Fruit fly (Drosophila melanogaster) whole organism, embryonic: ENCODE results near the gene BBIP1.

Experiments used
- Adf1 ChIP-seq: fragments of 200-800 bp; sonication (Bioruptor generic); IDR thresholded peaks from 2 replicates; pipeline ENCODE4 v1.3.6; 2022; ENCODE audit warnings: missing biosample characterization, missing genetic modification characterization
- Antp ChIP-seq: fragments of 200-800 bp; sonication (Bioruptor generic); optimal IDR thresholded peaks from 3 replicates; lab custom pipeline; 2016; ENCODE audit warnings: missing biosample characterization, missing genetic modification characterization
- Atf-2 ChIP-seq: fragments of 200-800 bp; sonication (Bioruptor generic); optimal IDR thresholded peaks from 2 replicates; lab custom pipeline; 2016; ENCODE audit warnings: missing biosample characterization, missing genetic modification characterization
- B-H1 ChIP-seq: fragments of 200-800 bp; sonication (Bioruptor generic); IDR thresholded peaks from 3 replicates; pipeline ENCODE4 v1.3.6; 2022; ENCODE audit warnings: missing biosample characterization, missing genetic modification characterization
- CG10321 ChIP-seq: fragments of 200-800 bp; sonication (Bioruptor generic); IDR thresholded peaks from 2 replicates; pipeline ENCODE4 v1.3.6; 2022; ENCODE audit warnings: missing biosample characterization, missing genetic modification characterization
- CG11093 ChIP-seq: fragments of 200-800 bp; sonication (Bioruptor generic); IDR thresholded peaks from 3 replicates; pipeline ENCODE4 v1.3.6; 2022; ENCODE audit warnings: missing biosample characterization, missing genetic modification characterization
- CG12391 ChIP-seq: fragments of 200-800 bp; sonication (Bioruptor generic); optimal IDR thresholded peaks from 3 replicates; lab custom pipeline; 2018; ENCODE audit warnings: missing biosample characterization, mild to moderate bottlenecking, missing genetic modification characterization, moderate library complexity
- CG12744 ChIP-seq: fragments of 200-800 bp; sonication (Bioruptor generic); optimal IDR thresholded peaks from 2 replicates; lab custom pipeline; 2016; ENCODE audit warnings: missing biosample characterization, missing genetic modification characterization
- CG1529 ChIP-seq: fragments of 200-800 bp; sonication (Bioruptor generic); optimal IDR thresholded peaks from 3 replicates; lab custom pipeline; 2018; ENCODE audit warnings: missing biosample characterization, missing genetic modification characterization
- CG16815 ChIP-seq: fragments of 200-800 bp; sonication (Bioruptor generic); optimal IDR thresholded peaks from 3 replicates; lab custom pipeline; 2017; ENCODE audit warnings: missing biosample characterization, mild to moderate bottlenecking, missing genetic modification characterization
- CG17359 ChIP-seq: fragments of 200-800 bp; sonication (Bioruptor generic); optimal IDR thresholded peaks from 3 replicates; lab custom pipeline; 2018; ENCODE audit warnings: missing biosample characterization, mild to moderate bottlenecking, missing genetic modification characterization, moderate library complexity
- CG17361 ChIP-seq: fragments of 200-800 bp; sonication (Bioruptor generic); IDR thresholded peaks from 3 replicates; pipeline ENCODE4 v1.3.6; 2022; ENCODE audit warnings: missing biosample characterization, missing genetic modification characterization
- CG18476 ChIP-seq: fragments of 200-800 bp; sonication (Bioruptor generic); optimal IDR thresholded peaks from 2 replicates; lab custom pipeline; 2016; ENCODE audit warnings: missing biosample characterization, mild to moderate bottlenecking, missing genetic modification characterization
- CG2875 ChIP-seq: fragments of 200-800 bp; sonication (Bioruptor generic); optimal IDR thresholded peaks from 2 replicates; lab custom pipeline; 2017; ENCODE audit warnings: missing biosample characterization, mild to moderate bottlenecking, missing genetic modification characterization, missing genetic modification reagents
- CG31365 ChIP-seq: fragments of 200-800 bp; sonication (Bioruptor generic); optimal IDR thresholded peaks from 2 replicates; lab custom pipeline; 2018; ENCODE audit warnings: missing biosample characterization, mild to moderate bottlenecking, missing genetic modification characterization
- CG33213 ChIP-seq: fragments of 200-800 bp; sonication (Bioruptor generic); optimal IDR thresholded peaks from 3 replicates; lab custom pipeline; 2016; ENCODE audit warnings: missing biosample characterization, missing genetic modification characterization
- CG33557 ChIP-seq: fragments of 200-800 bp; sonication (Bioruptor generic); optimal IDR thresholded peaks from 2 replicates; lab custom pipeline; 2019; ENCODE audit warnings: missing biosample characterization, mild to moderate bottlenecking, missing genetic modification characterization, moderate library complexity
- CG3407 ChIP-seq: fragments of 200-800 bp; sonication (Bioruptor generic); optimal IDR thresholded peaks from 2 replicates; lab custom pipeline; 2018; ENCODE audit warnings: missing biosample characterization, mild to moderate bottlenecking, missing genetic modification characterization
- CG34376 ChIP-seq: fragments of 200-800 bp; sonication (Bioruptor generic); optimal IDR thresholded peaks from 2 replicates; lab custom pipeline; 2018; ENCODE audit warnings: missing biosample characterization, mild to moderate bottlenecking, missing genetic modification characterization
- CG7357 ChIP-seq: fragments of 200-800 bp; sonication (Bioruptor generic); IDR thresholded peaks from 3 replicates; pipeline ENCODE4 v1.3.6; 2022; ENCODE audit warnings: missing biosample characterization, missing genetic modification characterization
- CG7987 ChIP-seq: fragments of 200-800 bp; sonication (Bioruptor generic); optimal IDR thresholded peaks from 2 replicates; lab custom pipeline; 2018; ENCODE audit warnings: missing biosample characterization, mild to moderate bottlenecking, missing genetic modification characterization, moderate library complexity
- CG9215 ChIP-seq: fragments of 200-800 bp; sonication (Bioruptor generic); IDR thresholded peaks from 2 replicates; pipeline ENCODE4 v1.3.6; 2022; ENCODE audit warnings: missing biosample characterization, missing genetic modification characterization
- CG9817 ChIP-seq: fragments of 200-800 bp; sonication (Bioruptor generic); optimal IDR thresholded peaks from 2 replicates; lab custom pipeline; 2018; ENCODE audit warnings: missing biosample characterization, mild to moderate bottlenecking, missing genetic modification characterization, moderate library complexity
- CoRest ChIP-seq: fragments of 200-800 bp; sonication (Bioruptor generic); optimal IDR thresholded peaks from 3 replicates; lab custom pipeline; 2018; ENCODE audit warnings: missing biosample characterization, mild to moderate bottlenecking, missing genetic modification characterization, moderate library complexity
- D19B ChIP-seq: fragments of 200-800 bp; sonication (Bioruptor generic); optimal IDR thresholded peaks from 2 replicates; lab custom pipeline; 2017; ENCODE audit warnings: missing biosample characterization, mild to moderate bottlenecking, missing genetic modification characterization
- Dfd ChIP-seq, 2 experiments: fragments of >200 bp; optimal IDR thresholded peaks; 2 replicates each; lab custom pipeline; 2017; ENCODE audit warnings: missing biosample characterization in 2 of 2, missing genetic modification characterization in 2 of 2
- Doc3 ChIP-seq: fragments of 200-800 bp; sonication (Bioruptor generic); IDR thresholded peaks from 3 replicates; pipeline ENCODE4 v1.3.6; 2022; ENCODE audit warnings: missing biosample characterization, missing genetic modification characterization; ENCODE audit not compliant: partially characterized antibody
- E2f1 ChIP-seq: fragments of 200-800 bp; sonication (Bioruptor generic); IDR thresholded peaks from 2 replicates; pipeline ENCODE4 v1.3.6; 2022; ENCODE audit warnings: missing biosample characterization, missing genetic modification characterization
- HmgZ ChIP-seq: fragments of 200-800 bp; sonication (Bioruptor generic); optimal IDR thresholded peaks from 2 replicates; lab custom pipeline; 2018; ENCODE audit warnings: missing biosample characterization, mild to moderate bottlenecking, missing genetic modification characterization
- Hr39 ChIP-seq: fragments of >200 bp; optimal IDR thresholded peaks from 2 replicates; lab custom pipeline; 2017
- Meics ChIP-seq: fragments of 200-800 bp; sonication (Bioruptor generic); optimal IDR thresholded peaks from 2 replicates; lab custom pipeline; 2017; ENCODE audit warnings: missing biosample characterization, mild to moderate bottlenecking, missing genetic modification characterization
- Mrtf ChIP-seq: fragments of 200-800 bp; sonication (Bioruptor generic); IDR thresholded peaks from 3 replicates; pipeline ENCODE4 v1.3.6; 2022; ENCODE audit warnings: missing biosample characterization, missing genetic modification characterization
- Opbp ChIP-seq: fragments of 200-800 bp; sonication (Bioruptor generic); IDR thresholded peaks from 3 replicates; pipeline ENCODE4 v1.3.6; 2022; ENCODE audit warnings: missing biosample characterization, missing genetic modification characterization; ENCODE audit not compliant: partially characterized antibody
- Sry-β ChIP-seq: fragments of 200-800 bp; sonication (Bioruptor generic); optimal IDR thresholded peaks from 2 replicates; lab custom pipeline; 2018; ENCODE audit warnings: missing biosample characterization, mild to moderate bottlenecking, missing genetic modification characterization, moderate library complexity
- TFAM ChIP-seq: fragments of 200-800 bp; sonication (Bioruptor generic); optimal IDR thresholded peaks from 2 replicates; lab custom pipeline; 2017; ENCODE audit warnings: missing biosample characterization, missing genetic modification characterization, inconsistent platforms
- Vsx1 ChIP-seq: fragments of 200-800 bp; sonication (Bioruptor generic); optimal IDR thresholded peaks from 2 replicates; lab custom pipeline; 2017; ENCODE audit warnings: missing biosample characterization, mild to moderate bottlenecking, missing genetic modification characterization, missing genetic modification reagents
- YL-1 ChIP-seq: fragments of 200-800 bp; sonication (Bioruptor generic); optimal IDR thresholded peaks from 3 replicates; lab custom pipeline; 2017; ENCODE audit warnings: missing biosample characterization, mild to moderate bottlenecking, missing genetic modification characterization
- bsh ChIP-seq, 2 experiments: fragments of 200-800 bp; sonication (Bioruptor generic); optimal IDR thresholded peaks; 2 replicates each; lab custom pipeline; 2017 to 2018; ENCODE audit warnings: mild to moderate bottlenecking in 2 of 2, missing biosample characterization in 2 of 2, missing genetic modification characterization in 2 of 2, moderate library complexity in 1 of 2
- cad ChIP-seq: fragments of >200 bp; optimal IDR thresholded peaks from 2 replicates; lab custom pipeline; 2017; ENCODE audit warnings: missing biosample characterization, missing genetic modification characterization
- cas ChIP-seq: fragments of 200-800 bp; sonication (Bioruptor generic); IDR thresholded peaks from 2 replicates; pipeline ENCODE4 v1.3.6; 2022; ENCODE audit warnings: missing biosample characterization, missing genetic modification characterization
- corto ChIP-seq: fragments of 200-800 bp; sonication (Bioruptor generic); optimal IDR thresholded peaks from 2 replicates; lab custom pipeline; 2016; ENCODE audit warnings: missing biosample characterization, mild to moderate bottlenecking, missing genetic modification characterization, moderate library complexity
- dan ChIP-seq: fragments of 200-800 bp; sonication (Bioruptor generic); IDR thresholded peaks from 2 replicates; pipeline ENCODE4 v1.3.6; 2022; ENCODE audit warnings: missing biosample characterization, missing genetic modification characterization
- exex ChIP-seq: fragments of 200-800 bp; sonication (Bioruptor generic); optimal IDR thresholded peaks from 4 replicates; lab custom pipeline; 2018; ENCODE audit warnings: missing biosample characterization, mild to moderate bottlenecking, missing genetic modification characterization, moderate library complexity
- fru ChIP-seq: fragments of >200 bp; optimal IDR thresholded peaks from 2 replicates; lab custom pipeline; 2017
- jing ChIP-seq: fragments of 200-800 bp; sonication (Bioruptor generic); optimal IDR thresholded peaks from 2 replicates; lab custom pipeline; 2018; ENCODE audit warnings: missing biosample characterization, mild to moderate bottlenecking, missing genetic modification characterization
- pros ChIP-seq: fragments of 200-800 bp; sonication (Bioruptor generic); optimal IDR thresholded peaks from 3 replicates; lab custom pipeline; 2019; ENCODE audit warnings: missing biosample characterization, mild to moderate bottlenecking, missing genetic modification characterization, moderate library complexity
- slou ChIP-seq: fragments of 200-800 bp; sonication (Bioruptor generic); optimal IDR thresholded peaks from 3 replicates; lab custom pipeline; 2016; ENCODE audit warnings: missing biosample characterization, missing genetic modification characterization
- sqz ChIP-seq: fragments of 200-800 bp; sonication (Bioruptor generic); optimal IDR thresholded peaks from 3 replicates; lab custom pipeline; 2018; ENCODE audit warnings: missing biosample characterization, mild to moderate bottlenecking, missing genetic modification characterization
- ssp ChIP-seq: fragments of 200-800 bp; sonication (Bioruptor generic); IDR thresholded peaks from 2 replicates; pipeline ENCODE4 v1.3.6; 2022; ENCODE audit warnings: missing biosample characterization, missing genetic modification characterization
- ttk ChIP-seq: fragments of 200-800 bp; sonication (Bioruptor generic); IDR thresholded peaks from 2 replicates; pipeline ENCODE4 v2.1.2; 2022; ENCODE audit warnings: missing biosample characterization, missing genetic modification characterization
- unc-4 ChIP-seq: fragments of 200-800 bp; sonication (Bioruptor generic); IDR thresholded peaks from 2 replicates; pipeline ENCODE4 v1.3.6; 2022; ENCODE audit warnings: missing biosample characterization, missing genetic modification characterization; ENCODE audit not compliant: partially characterized antibody

Gene BBIP1

dm6 chr3R:9394385-9395042 is 9.7 kb upstream of the BBIP1 start, which contains the start of gene FER (continued):
- TF ChIP-seq CoRest (tag; lab: Kevin White, UChicago) (no peak), Sry-β (GFP tag; lab: Kevin White, UChicago) (no peak), Atf-2 (GFP tag; lab: Kevin White, UChicago) (no peak), TFAM (GFP tag; lab: Kevin White, UChicago) (no peak), corto (no peak), dan (GFP tag; lab: Robert Waterston, UW) (no peak), ssp (GFP tag; lab: Robert Waterston, UW) (no peak), Dfd (GFP tag; optimal IDR thresholded peaks at IDR 0.05; lab: Kevin White, UChicago) (no peak), slou (GFP tag; lab: Kevin White, UChicago) (no peak), CG9215 (GFP tag; lab: Robert Waterston, UW) (no peak), CG31365 (tag; lab: Kevin White, UChicago) (peak; percentile 14), cad (GFP tag; lab: Kevin White, UChicago) (no peak), Vsx1 (GFP tag; lab: Kevin White, UChicago) (peak; percentile 12), CG11093 (no peak), unc-4 (GFP tag; lab: Robert Waterston, UW) (peak; percentile 55), CG2875 (GFP tag; lab: Kevin White, UChicago) (peak; percentile 14), Opbp (GFP tag; lab: Robert Waterston, UW) (peak; percentile 70), sqz (peak; percentile 26), CG1529 (GFP tag; lab: Kevin White, UChicago) (peak; percentile 35), CG7987 (peak; percentile 88), jing (GFP tag; lab: Kevin White, UChicago) (no peak), CG7357 (GFP tag; lab: Robert Waterston, UW) (no peak), Mrtf (GFP tag; lab: Robert Waterston, UW) (no peak), CG17359 (tag; lab: Kevin White, UChicago) (peak; percentile 32), HmgZ (tag; lab: Kevin White, UChicago) (peak; percentile 63), YL-1 (no peak), CG16815 (GFP tag; lab: Kevin White, UChicago) (no peak), Meics (peak; percentile 37), CG3407 (GFP tag; lab: Kevin White, UChicago) (no peak), Adf1 (GFP tag; lab: Robert Waterston, UW) (peak; percentile 17; the same call in 1 of the 2 replicates), B-H1 (GFP tag; lab: Robert Waterston, UW) (no peak), Doc3 (GFP tag; lab: Robert Waterston, UW) (no peak), CG34376 (GFP tag; lab: Kevin White, UChicago) (peak; percentile 76), cas (GFP tag; lab: Robert Waterston, UW) (no peak), CG33213 (GFP tag; lab: Kevin White, UChicago) (peak; percentile 34), CG33557 (GFP tag; lab: Kevin White, UChicago) (peak; percentile 21), D19B (GFP tag; lab: Kevin White, UChicago) (no peak), CG18476 (GFP tag; lab: Kevin White, UChicago) (no peak), ttk (no peak), CG12391 (tag; lab: Kevin White, UChicago) (peak; percentile 1), bsh (GFP tag; optimal IDR thresholded peaks at IDR 0.05; lab: Kevin White, UChicago) (peak; percentile 1 to 22), exex (tag; lab: Kevin White, UChicago) (no peak), E2f1 (GFP tag; lab: Robert Waterston, UW) (peak; percentile 30; the same call in 1 of the 2 replicates), fru (lab: Kevin White, UChicago) (no peak), CG12744 (GFP tag; lab: Kevin White, UChicago) (peak; percentile 11), CG9817 (tag; lab: Kevin White, UChicago) (no peak), CG10321 (GFP tag; lab: Robert Waterston, UW) (no peak), Hr39 (lab: Kevin White, UChicago) (no peak), pros (GFP tag; lab: Kevin White, UChicago) (no peak), CG17361 (GFP tag; lab: Robert Waterston, UW) (no peak), Antp (GFP tag; lab: Kevin White, UChicago) (peak; percentile 38)
